Worm (Caenorhabditis elegans): Measurements from ENCODE around the gene C07A9.12.

DNA sequence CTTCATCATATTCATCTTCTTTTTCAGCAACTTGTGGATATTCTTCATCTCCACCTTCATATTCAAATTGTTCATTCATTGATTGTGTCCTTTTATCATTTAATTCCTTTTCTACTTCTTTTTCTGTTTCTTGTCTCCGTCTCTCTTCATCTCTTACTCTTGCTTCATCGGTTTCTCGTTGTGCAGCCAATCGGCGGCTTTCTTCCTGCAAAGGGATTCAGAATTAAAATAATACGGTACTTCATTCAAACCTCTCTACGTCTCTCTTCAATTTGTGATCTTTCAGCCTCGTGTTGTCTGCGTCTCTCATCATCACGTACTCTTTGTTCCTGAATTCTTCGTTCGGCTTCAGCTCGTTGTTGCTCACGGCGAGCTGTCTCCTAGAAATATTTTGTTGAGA, 13.3 kb upstream of the C07A9.12 start:
- TF ChIP-seq ztf-18 (tag; optimal IDR thresholded peaks at IDR 0.05): no peak
- TF ChIP-seq unc-62 (GFP tag; optimal IDR thresholded peaks at IDR 0.05): no peak
